Worm (Caenorhabditis elegans) whole organism, L3 larva: ENCODE data around the gene C09E7.11.

Experiments used
- ZK546.5 ChIP-seq: sonication (generic microtip); optimal IDR thresholded peaks from 2 replicates; lab custom pipeline; 2017; ENCODE audit warnings: missing biosample characterization, missing genetic modification characterization
- aly-2 ChIP-seq: fragments of 150-350 bp; optimal IDR thresholded peaks from 2 replicates; lab custom pipeline; 2014; ENCODE audit warnings: missing biosample characterization, missing genetic modification characterization
- ama-1 ChIP-seq: fragments of 150-350 bp; optimal IDR thresholded peaks from 2 replicates; lab custom pipeline; 2018
- ceh-16 ChIP-seq: sonication (generic microtip); optimal IDR thresholded peaks from 2 replicates; lab custom pipeline; 2017; ENCODE audit warnings: missing biosample characterization, missing genetic modification characterization
- ceh-28 ChIP-seq: fragments of 150-350 bp; optimal IDR thresholded peaks from 2 replicates; lab custom pipeline; 2014; ENCODE audit warnings: missing biosample characterization, missing genetic modification reagents, missing genetic modification characterization
- ceh-82 ChIP-seq: fragments of 150-350 bp; optimal IDR thresholded peaks from 2 replicates; lab custom pipeline; 2014; ENCODE audit warnings: missing biosample characterization, missing genetic modification characterization
- ceh-9 ChIP-seq: sonication (generic microtip); optimal IDR thresholded peaks from 2 replicates; lab custom pipeline; 2018; ENCODE audit warnings: missing biosample characterization, missing genetic modification characterization
- daf-12 ChIP-seq: fragments of 150-350 bp; optimal IDR thresholded peaks from 2 replicates; lab custom pipeline; 2014; ENCODE audit warnings: missing biosample characterization, missing genetic modification reagents, missing genetic modification characterization
- egl-5 ChIP-seq: fragments of 150-350 bp; optimal IDR thresholded peaks from 2 replicates; lab custom pipeline; 2017; ENCODE audit warnings: missing biosample characterization, missing genetic modification reagents, missing genetic modification characterization, inconsistent platforms
- elt-1 ChIP-seq: fragments of 150-350 bp; optimal IDR thresholded peaks from 2 replicates; lab custom pipeline; 2014; ENCODE audit warnings: missing biosample characterization, missing genetic modification characterization
- elt-2 ChIP-seq: sonication (generic microtip); optimal IDR thresholded peaks from 2 replicates; lab custom pipeline; 2016; ENCODE audit warnings: missing genetic modification reagents, mild to moderate bottlenecking, missing genetic modification characterization, missing compliant biosample characterization
- elt-3 ChIP-seq, 3 experiments: fragments of 150-350 bp in 1 of 3; sonication (generic microtip) in 2 of 3; optimal IDR thresholded peaks; 2 replicates in 2 of 3; 4 replicates in 1 of 3; lab custom pipeline; 2014 to 2017; ENCODE audit warnings: missing biosample characterization in 3 of 3, missing genetic modification characterization in 3 of 3
- eor-1 ChIP-seq, 2 experiments: fragments of 150-350 bp; optimal IDR thresholded peaks; 2 replicates each; lab custom pipeline; 2014 to 2018; ENCODE audit warnings: missing biosample characterization in 2 of 2, missing genetic modification characterization in 2 of 2
- fkh-2 ChIP-seq: fragments of 150-350 bp; optimal IDR thresholded peaks from 2 replicates; lab custom pipeline; 2014; ENCODE audit warnings: missing biosample characterization, missing genetic modification reagents, missing genetic modification characterization
- fos-1 ChIP-seq: fragments of 150-350 bp; optimal IDR thresholded peaks from 2 replicates; lab custom pipeline; 2014; ENCODE audit warnings: missing biosample characterization, missing genetic modification characterization
- hmg-11 ChIP-seq: sonication (generic microtip); optimal IDR thresholded peaks from 2 replicates; lab custom pipeline; 2016; ENCODE audit warnings: missing genetic modification characterization, missing compliant biosample characterization
- jun-1 ChIP-seq: fragments of 150-350 bp; optimal IDR thresholded peaks from 2 replicates; lab custom pipeline; 2014; ENCODE audit warnings: missing biosample characterization, missing genetic modification reagents, missing genetic modification characterization
- lin-15B ChIP-seq: fragments of 150-350 bp; optimal IDR thresholded peaks from 2 replicates; lab custom pipeline; 2014; ENCODE audit warnings: missing biosample characterization, missing genetic modification characterization
- lsy-12 ChIP-seq: sonication (generic microtip); optimal IDR thresholded peaks from 2 replicates; lab custom pipeline; 2016; ENCODE audit warnings: mild to moderate bottlenecking, missing genetic modification characterization, missing compliant biosample characterization
- mdl-1 ChIP-seq: fragments of 150-350 bp; optimal IDR thresholded peaks from 2 replicates; lab custom pipeline; 2014; ENCODE audit warnings: missing biosample characterization, missing genetic modification characterization
- mml-1 ChIP-seq: fragments of 150-350 bp; sonication (generic microtip); optimal IDR thresholded peaks from 3 replicates; lab custom pipeline; 2014; ENCODE audit warnings: missing biosample characterization, missing genetic modification characterization
- nfya-1 ChIP-seq: sonication (generic microtip); optimal IDR thresholded peaks from 2 replicates; lab custom pipeline; 2017; ENCODE audit warnings: missing genetic modification characterization, mild to moderate bottlenecking, missing compliant biosample characterization, antibody characterized with exemption, moderate library complexity; ENCODE audit not compliant: insufficient read depth
- nhr-11 ChIP-seq: fragments of 150-350 bp; optimal IDR thresholded peaks from 2 replicates; lab custom pipeline; 2014; ENCODE audit warnings: missing biosample characterization, missing genetic modification characterization
- nhr-12 ChIP-seq: fragments of 150-350 bp; optimal IDR thresholded peaks from 2 replicates; lab custom pipeline; 2014; ENCODE audit warnings: missing biosample characterization, missing genetic modification characterization
- nhr-23 ChIP-seq: fragments of 150-350 bp; optimal IDR thresholded peaks from 2 replicates; lab custom pipeline; 2014; ENCODE audit warnings: missing biosample characterization, missing genetic modification reagents, missing genetic modification characterization
- nhr-237 ChIP-seq: fragments of 150-350 bp; optimal IDR thresholded peaks from 2 replicates; lab custom pipeline; 2014; ENCODE audit warnings: missing biosample characterization, missing genetic modification characterization
- nhr-25 ChIP-seq: sonication (generic microtip); optimal IDR thresholded peaks from 2 replicates; lab custom pipeline; 2017; ENCODE audit warnings: missing biosample characterization, missing genetic modification characterization
- nhr-28 ChIP-seq: fragments of 150-350 bp; optimal IDR thresholded peaks from 2 replicates; lab custom pipeline; 2014; ENCODE audit warnings: missing biosample characterization, missing genetic modification characterization
- nhr-43 ChIP-seq: sonication (generic microtip); optimal IDR thresholded peaks from 2 replicates; lab custom pipeline; 2016; ENCODE audit warnings: mild to moderate bottlenecking, missing genetic modification characterization, missing compliant biosample characterization; ENCODE audit not compliant: poor library complexity, severe bottlenecking
- nhr-67 ChIP-seq: fragments of 150-350 bp; optimal IDR thresholded peaks from 2 replicates; lab custom pipeline; 2014; ENCODE audit warnings: missing biosample characterization, missing genetic modification characterization
- nhr-77 ChIP-seq: fragments of 150-350 bp; optimal IDR thresholded peaks from 2 replicates; lab custom pipeline; 2014; ENCODE audit warnings: missing biosample characterization, missing genetic modification characterization
- pha-4 ChIP-seq: fragments of 150-350 bp; optimal IDR thresholded peaks from 2 replicates; lab custom pipeline; 2014; ENCODE audit warnings: missing biosample characterization, missing genetic modification reagents, missing genetic modification characterization
- pqm-1 ChIP-seq: fragments of 150-350 bp; optimal IDR thresholded peaks from 2 replicates; lab custom pipeline; 2017; ENCODE audit warnings: missing biosample characterization, missing genetic modification characterization, inconsistent platforms
- skn-1 ChIP-seq: fragments of 150-350 bp; optimal IDR thresholded peaks from 2 replicates; lab custom pipeline; 2014; ENCODE audit warnings: missing biosample characterization, missing genetic modification characterization
- snpc-4 ChIP-seq: fragments of 150-350 bp; optimal IDR thresholded peaks from 2 replicates; lab custom pipeline; 2014; ENCODE audit warnings: missing biosample characterization, missing genetic modification characterization
- tbx-2 ChIP-seq: sonication (generic microtip); optimal IDR thresholded peaks from 2 replicates; lab custom pipeline; 2016; ENCODE audit warnings: mild to moderate bottlenecking, missing genetic modification characterization, missing compliant biosample characterization
- unc-39 ChIP-seq: sonication (generic microtip); optimal IDR thresholded peaks from 4 replicates; lab custom pipeline; 2017; ENCODE audit warnings: missing biosample characterization, missing genetic modification characterization
- unc-62 ChIP-seq: fragments of 150-350 bp; sonication (generic microtip); optimal IDR thresholded peaks from 4 replicates; lab custom pipeline; 2014; ENCODE audit warnings: missing biosample characterization, missing genetic modification reagents, missing genetic modification characterization
- ztf-11 ChIP-seq: fragments of 150-350 bp; optimal IDR thresholded peaks from 2 replicates; lab custom pipeline; 2014; ENCODE audit warnings: missing biosample characterization, missing genetic modification characterization
- ztf-4 ChIP-seq: fragments of 150-350 bp; optimal IDR thresholded peaks from 2 replicates; lab custom pipeline; 2014; ENCODE audit warnings: missing biosample characterization, missing genetic modification characterization

C09E7.11 gene

ce11 chrIII:6514673-6515072 lies 16.5 kb upstream of the C09E7.11 start, which contains the start of gene acr-5:
Gene acr-5 (minus strand): TSS chrIII:6514773.
- TF ChIP-seq nhr-23 (tag; lab: Kevin White, UChicago) (no peak), tbx-2 (tag; lab: Kevin White, UChicago) (no peak), ceh-9 (tag; lab: Kevin White, UChicago) (no peak), ama-1 (lab: Kevin White, UChicago) (no peak)

ce11 chrIII:6519949-6520348 lies 11.2 kb upstream of the C09E7.11 start, which contains the start of gene C09E7.10:
Gene C09E7.10 (minus strand): TSS chrIII:6520049.
- TF ChIP-seq ztf-11 (tag; lab: Kevin White, UChicago) = no peak
- no peak for TF ChIP-seq elt-2 (tag; lab: Kevin White, UChicago)
- no peak for TF ChIP-seq fos-1 (tag; lab: Kevin White, UChicago)
- TF ChIP-seq ztf-4 (tag; lab: Kevin White, UChicago) = no peak
- TF ChIP-seq nhr-28 = no peak
- no peak for TF ChIP-seq eor-1 (tag; optimal IDR thresholded peaks at IDR 0.05; lab: Kevin White, UChicago)
- no peak for TF ChIP-seq nhr-11
- TF ChIP-seq unc-39 (tag; lab: Kevin White, UChicago) = no peak
- TF ChIP-seq pha-4 (tag; lab: Kevin White, UChicago) = no peak
- TF ChIP-seq egl-5 (tag; lab: Kevin White, UChicago) = no peak
- no peak for TF ChIP-seq ZK546.5 (tag; lab: Kevin White, UChicago)
- no peak for TF ChIP-seq ceh-82 (tag; lab: Kevin White, UChicago)
- no peak for TF ChIP-seq skn-1 (tag; lab: Kevin White, UChicago)
- TF ChIP-seq nhr-23 (tag; lab: Kevin White, UChicago) = no peak
- no peak for TF ChIP-seq ama-1 (lab: Kevin White, UChicago)
- no peak for TF ChIP-seq nhr-43 (tag; lab: Kevin White, UChicago)
- TF ChIP-seq lin-15B = no peak
- no peak for TF ChIP-seq snpc-4 (tag; lab: Kevin White, UChicago)

- TF ChIP-seq daf-12 (tag; lab: Kevin White, UChicago) = no peak
- TF ChIP-seq eor-1 (tag; optimal IDR thresholded peaks at IDR 0.05; lab: Kevin White, UChicago) = no peak
- TF ChIP-seq mml-1 = no peak
- no peak for TF ChIP-seq ceh-28 (tag; lab: Kevin White, UChicago)
- TF ChIP-seq aly-2 (tag; lab: Kevin White, UChicago) = no peak
- no peak for TF ChIP-seq hmg-11 (tag; lab: Kevin White, UChicago)
- TF ChIP-seq ceh-16 = no peak
- no peak for TF ChIP-seq jun-1 (tag; lab: Kevin White, UChicago)
- no peak for TF ChIP-seq nhr-23 (tag; lab: Kevin White, UChicago)
- no peak for TF ChIP-seq nhr-25
- TF ChIP-seq nhr-12 (tag; lab: Kevin White, UChicago) = no peak
- no peak for TF ChIP-seq nhr-77
- TF ChIP-seq lin-15B = no peak
- TF ChIP-seq nhr-28 = no peak
- no peak for TF ChIP-seq elt-3 (tag; optimal IDR thresholded peaks at IDR 0.05; lab: Kevin White, UChicago)
Observed at ce11 chrIII:6525557-6525956, 5.6 kb upstream of the C09E7.11 start, which contains the start of gene oig-1. Gene oig-1 (minus strand): TSS chrIII:6525657.

ce11 chrIII:6527902-6528301 lies 3.3 kb upstream of the C09E7.11 start, which contains the start of gene pqn-10:
Gene pqn-10 (plus strand): TSS chrIII:6528202.
- TF ChIP-seq mml-1 (no peak), unc-39 (tag; lab: Kevin White, UChicago) (no peak), ceh-16 (no peak), egl-5 (tag; lab: Kevin White, UChicago) (no peak), nhr-237 (tag; lab: Kevin White, UChicago) (no peak), ztf-11 (tag; lab: Kevin White, UChicago) (no peak), skn-1 (tag; lab: Kevin White, UChicago) (no peak), unc-62 (GFP tag; lab: Kevin White, UChicago) (no peak), elt-1 (no peak), pqm-1 (tag; lab: Kevin White, UChicago) (no peak), nhr-67 (tag; lab: Kevin White, UChicago) (no peak), nhr-77 (no peak), nhr-25 (no peak)
- TF ChIP-seq, all 47 proteins: peak for 0

- TF ChIP-seq nhr-11 (no peak), hmg-11 (tag; lab: Kevin White, UChicago) (no peak), nhr-23 (tag; lab: Kevin White, UChicago) (no peak), lsy-12 (tag; lab: Kevin White, UChicago) (no peak), eor-1 (tag; optimal IDR thresholded peaks at IDR 0.05; lab: Kevin White, UChicago) (no peak), pqm-1 (tag; lab: Kevin White, UChicago) (no peak), nhr-67 (tag; lab: Kevin White, UChicago) (no peak), mdl-1 (tag; lab: Kevin White, UChicago) (no peak), fkh-2 (tag; lab: Kevin White, UChicago) (no peak), aly-2 (tag; lab: Kevin White, UChicago) (no peak), ztf-11 (tag; lab: Kevin White, UChicago) (no peak), ceh-16 (no peak), lin-15B (no peak), nfya-1 (tag; lab: Kevin White, UChicago) (no peak)
Observed at ce11 chrIII:6532647-6533046, 1.4 kb downstream of the C09E7.11 start, which contains the start of gene srxa-5. Gene srxa-5 (plus strand): TSS chrIII:6532947.
